Worm (Caenorhabditis elegans): ENCODE measurements around the gene F52F10.2.

DNA sequence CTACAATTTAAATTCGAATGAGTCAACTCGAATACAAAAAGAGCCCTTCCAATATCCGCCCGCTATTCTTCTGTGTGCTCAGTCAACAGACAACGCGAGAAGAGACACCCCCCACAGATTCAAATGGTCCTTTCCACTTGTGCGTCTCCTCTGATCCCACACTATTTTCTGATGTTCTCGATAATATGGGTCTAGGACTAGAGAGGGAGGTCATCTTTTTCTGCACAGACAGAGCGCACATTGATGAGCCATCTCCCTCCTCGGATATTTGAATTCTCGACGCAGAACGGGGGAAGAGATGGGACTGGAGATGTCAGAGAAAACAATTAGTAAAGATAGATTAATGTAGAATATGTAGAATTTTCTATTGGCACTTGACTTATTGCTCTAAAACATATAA lies 22.7 kb downstream of the F52F10.2 start:
- TF ChIP-seq elt-3 (tag; optimal IDR thresholded peaks at IDR 0.05) (no peak), pqm-1 (tag; optimal IDR thresholded peaks at IDR 0.05) (no peak), alr-1 (tag; optimal IDR thresholded peaks at IDR 0.05; ENCODE audit: borderline replicate concordance) (no peak), aly-2 (tag; optimal IDR thresholded peaks at IDR 0.05) (no peak), nhr-28 (tag; optimal IDR thresholded peaks at IDR 0.05) (no peak), mdl-1 (tag; optimal IDR thresholded peaks at IDR 0.05) (no peak), ceh-8 (GFP tag; optimal IDR thresholded peaks at IDR 0.05) (no peak), hpl-2 (GFP tag; optimal IDR thresholded peaks at IDR 0.05) (no peak), ama-1 (optimal IDR thresholded peaks at IDR 0.05) (no peak)

Data from whole organism, L1 larva.